Worm (Caenorhabditis elegans) whole organism, L4 larva: ENCODE measurements around the gene C14B9.10.

Source experiments
- F37D6.2 ChIP-seq: sonication (generic microtip); optimal IDR thresholded peaks from 2 replicates; lab custom pipeline; 2016; ENCODE audit warnings: mild to moderate bottlenecking, missing genetic modification characterization, missing compliant biosample characterization
- R02D3.7 ChIP-seq: fragments of 150-350 bp; sonication (generic microtip); optimal IDR thresholded peaks from 3 replicates; lab custom pipeline; 2014; ENCODE audit warnings: missing biosample characterization, missing genetic modification characterization
- ZK546.5 ChIP-seq, 2 experiments: sonication (generic microtip); optimal IDR thresholded peaks; 2 replicates each; lab custom pipeline; 2017; ENCODE audit warnings: missing biosample characterization in 2 of 2, missing genetic modification characterization in 2 of 2
- ceh-20 ChIP-seq: fragments of 200-800 bp; sonication (Bioruptor generic); IDR thresholded peaks from 2 replicates; pipeline ENCODE4 v1.3.6; 2022; ENCODE audit warnings: missing genetic modification reagents, missing genetic modification characterization, missing compliant biosample characterization
- ceh-28 ChIP-seq: fragments of 150-350 bp; optimal IDR thresholded peaks from 2 replicates; lab custom pipeline; 2014; ENCODE audit warnings: missing biosample characterization, missing genetic modification reagents, missing genetic modification characterization
- ceh-44 ChIP-seq: fragments of 200-800 bp; sonication (Bioruptor generic); IDR thresholded peaks from 2 replicates; pipeline ENCODE4 v1.3.6; 2022; ENCODE audit warnings: missing genetic modification reagents, missing genetic modification characterization, missing compliant biosample characterization
- cey-2 ChIP-seq: sonication (generic microtip); optimal IDR thresholded peaks from 3 replicates; lab custom pipeline; 2017; ENCODE audit warnings: missing genetic modification characterization, mild to moderate bottlenecking, missing compliant biosample characterization, antibody characterized with exemption, borderline replicate concordance; ENCODE audit not compliant: insufficient read depth
- ctbp-1 ChIP-seq: fragments of 200-800 bp; sonication (Bioruptor generic); IDR thresholded peaks from 2 replicates; pipeline ENCODE4 v1.3.6; 2022; ENCODE audit warnings: missing genetic modification reagents, missing genetic modification characterization, missing compliant biosample characterization
- daf-16 ChIP-seq, 3 experiments: sonication (generic microtip); optimal IDR thresholded peaks; 2 replicates each; lab custom pipeline; 2016 to 2017; ENCODE audit warnings: missing genetic modification characterization in 3 of 3, missing genetic modification reagents in 3 of 3, mild to moderate bottlenecking in 2 of 3, missing compliant biosample characterization in 2 of 3, missing biosample characterization in 1 of 3, moderate library complexity in 1 of 3
- daf-19 ChIP-seq: fragments of 200-800 bp; sonication (Bioruptor generic); conservative IDR thresholded peaks from 2 replicates; pipeline ENCODE4 v1.3.6; 2022; ENCODE audit warnings: missing genetic modification characterization, missing compliant biosample characterization
- dmd-6 ChIP-seq: fragments of 200-800 bp; sonication (Bioruptor generic); IDR thresholded peaks from 2 replicates; pipeline ENCODE4 v1.3.6; 2022; ENCODE audit warnings: missing genetic modification reagents, missing genetic modification characterization, missing compliant biosample characterization
- dpl-1 ChIP-seq: fragments of 150-350 bp; optimal IDR thresholded peaks from 2 replicates; lab custom pipeline; 2014; ENCODE audit warnings: missing biosample characterization, missing genetic modification reagents, missing genetic modification characterization
- dve-1 ChIP-seq: sonication (generic microtip); optimal IDR thresholded peaks from 2 replicates; lab custom pipeline; 2017; ENCODE audit warnings: antibody characterized with exemption, mild to moderate bottlenecking, missing genetic modification characterization, missing compliant biosample characterization; ENCODE audit not compliant: insufficient read depth
- egl-43 ChIP-seq: fragments of 200-800 bp; sonication (Bioruptor generic); IDR thresholded peaks from 2 replicates; pipeline ENCODE4 v1.3.6; 2022; ENCODE audit warnings: missing genetic modification reagents, missing genetic modification characterization, missing compliant biosample characterization
- fkh-10 ChIP-seq: fragments of 150-350 bp; optimal IDR thresholded peaks from 2 replicates; lab custom pipeline; 2014; ENCODE audit warnings: missing biosample characterization, missing genetic modification reagents, missing genetic modification characterization
- gei-8 ChIP-seq: fragments of 200-800 bp; sonication (Bioruptor generic); optimal IDR thresholded peaks from 2 replicates; lab custom pipeline; 2018; ENCODE audit warnings: mild to moderate bottlenecking, missing genetic modification characterization, missing compliant biosample characterization
- hlh-11 ChIP-seq: fragments of 200-800 bp; sonication (Bioruptor generic); optimal IDR thresholded peaks from 2 replicates; lab custom pipeline; 2018; ENCODE audit warnings: mild to moderate bottlenecking, missing genetic modification characterization, missing compliant biosample characterization
- hlh-30 ChIP-seq: sonication (generic microtip); optimal IDR thresholded peaks from 2 replicates; lab custom pipeline; 2017; ENCODE audit warnings: antibody characterized with exemption, mild to moderate bottlenecking, missing genetic modification characterization, missing compliant biosample characterization; ENCODE audit not compliant: insufficient read depth
- hmg-1.1 ChIP-seq: fragments of 200-800 bp; sonication (Bioruptor generic); IDR thresholded peaks from 2 replicates; pipeline ENCODE4 v1.3.6; 2022; ENCODE audit warnings: missing genetic modification reagents, missing genetic modification characterization, missing compliant biosample characterization
- jun-1 ChIP-seq: fragments of 150-350 bp; optimal IDR thresholded peaks from 2 replicates; lab custom pipeline; 2014; ENCODE audit warnings: missing biosample characterization, missing genetic modification reagents, missing genetic modification characterization
- lin-29 ChIP-seq: fragments of 200-800 bp; sonication (Bioruptor generic); IDR thresholded peaks from 2 replicates; pipeline ENCODE4 v1.3.6; 2022; ENCODE audit warnings: missing genetic modification reagents, missing genetic modification characterization, missing compliant biosample characterization
- lir-3 ChIP-seq: sonication (generic microtip); optimal IDR thresholded peaks from 2 replicates; lab custom pipeline; 2016; ENCODE audit warnings: mild to moderate bottlenecking, missing genetic modification characterization, missing compliant biosample characterization
- nhr-102 ChIP-seq: sonication (generic microtip); optimal IDR thresholded peaks from 2 replicates; lab custom pipeline; 2016; ENCODE audit warnings: mild to moderate bottlenecking, missing genetic modification characterization, moderate library complexity, missing compliant biosample characterization
- nhr-11 ChIP-seq: fragments of 150-350 bp; optimal IDR thresholded peaks from 2 replicates; lab custom pipeline; 2014; ENCODE audit warnings: missing biosample characterization, missing genetic modification characterization
- nhr-237 ChIP-seq: sonication (generic microtip); optimal IDR thresholded peaks from 2 replicates; lab custom pipeline; 2017; ENCODE audit warnings: missing biosample characterization, missing genetic modification characterization
- nhr-41 ChIP-seq: fragments of 200-800 bp; sonication (Bioruptor generic); IDR thresholded peaks from 2 replicates; pipeline ENCODE4 v1.3.6; 2022; ENCODE audit warnings: missing genetic modification reagents, missing genetic modification characterization, missing compliant biosample characterization
- nhr-42 ChIP-seq: fragments of 200-800 bp; sonication (Bioruptor generic); IDR thresholded peaks from 2 replicates; pipeline ENCODE4 v1.3.6; 2022; ENCODE audit warnings: missing genetic modification characterization, missing compliant biosample characterization
- pha-4 ChIP-seq, 2 experiments: fragments of 150-350 bp in 1 of 2; fragments of 200-800 bp in 1 of 2; sonication (Bioruptor generic) in 1 of 2; IDR thresholded peaks in 1 of 2; optimal IDR thresholded peaks in 1 of 2; 2 replicates each; pipeline versions ENCODE4 v1.3.6 to Lab custom; 2014 to 2022; ENCODE audit warnings: missing genetic modification characterization in 2 of 2, missing genetic modification reagents in 2 of 2, missing biosample characterization in 1 of 2, missing compliant biosample characterization in 1 of 2
- php-3 ChIP-seq: fragments of 200-800 bp; sonication (Bioruptor generic); IDR thresholded peaks from 2 replicates; pipeline ENCODE4 v1.3.6; 2022; ENCODE audit warnings: missing genetic modification reagents, missing genetic modification characterization, missing compliant biosample characterization
- pqm-1 ChIP-seq: sonication (generic microtip); optimal IDR thresholded peaks from 2 replicates; lab custom pipeline; 2017; ENCODE audit warnings: missing biosample characterization, missing genetic modification characterization
- sdz-12 ChIP-seq: fragments of 200-800 bp; sonication (Bioruptor generic); optimal IDR thresholded peaks from 2 replicates; lab custom pipeline; 2018; ENCODE audit warnings: mild to moderate bottlenecking, missing genetic modification characterization, missing compliant biosample characterization
- set-16 ChIP-seq: fragments of 200-800 bp; sonication (Bioruptor generic); IDR thresholded peaks from 2 replicates; pipeline ENCODE4 v1.3.6; 2022; ENCODE audit warnings: missing genetic modification reagents, missing genetic modification characterization, missing compliant biosample characterization
- spr-1 ChIP-seq: sonication (generic microtip); optimal IDR thresholded peaks from 2 replicates; lab custom pipeline; 2016; ENCODE audit warnings: mild to moderate bottlenecking, missing genetic modification characterization, missing compliant biosample characterization
- spr-3 ChIP-seq: fragments of 200-800 bp; sonication (Bioruptor generic); optimal IDR thresholded peaks from 2 replicates; lab custom pipeline; 2018; ENCODE audit warnings: mild to moderate bottlenecking, missing genetic modification characterization, missing compliant biosample characterization
- tra-1 ChIP-seq: fragments of 200-800 bp; sonication (Bioruptor generic); IDR thresholded peaks from 2 replicates; pipeline ENCODE4 v1.3.6; 2022; ENCODE audit warnings: missing genetic modification reagents, missing genetic modification characterization, missing compliant biosample characterization
- unc-130 ChIP-seq: sonication (generic microtip); optimal IDR thresholded peaks from 2 replicates; lab custom pipeline; 2016; ENCODE audit warnings: missing genetic modification reagents, missing genetic modification characterization, missing compliant biosample characterization
- unc-62 ChIP-seq, 3 experiments: fragments of 150-350 bp in 1 of 3; sonication (generic microtip); optimal IDR thresholded peaks in 2 of 3; peaks in 1 of 3; 1 replicate in 1 of 3; 2 replicates in 2 of 3; lab custom pipeline; 2014 to 2017; ENCODE audit warnings: missing biosample characterization in 3 of 3, missing genetic modification characterization in 3 of 3, missing genetic modification reagents in 3 of 3, missing genotype in 1 of 3
- vab-7 ChIP-seq: fragments of 200-800 bp; sonication (Bioruptor generic); IDR thresholded peaks from 2 replicates; pipeline ENCODE4 v1.3.6; 2022; ENCODE audit warnings: missing genetic modification reagents, missing genetic modification characterization, missing compliant biosample characterization
- zfp-3 ChIP-seq: fragments of 200-800 bp; sonication (Bioruptor generic); conservative IDR thresholded peaks from 2 replicates; pipeline ENCODE4 v1.3.6; 2022; ENCODE audit warnings: missing genetic modification reagents, missing genetic modification characterization, missing compliant biosample characterization
- ztf-11 ChIP-seq: fragments of 150-350 bp; optimal IDR thresholded peaks from 2 replicates; lab custom pipeline; 2014; ENCODE audit warnings: missing biosample characterization, missing genetic modification characterization
- ztf-7 ChIP-seq: fragments of 150-350 bp; optimal IDR thresholded peaks from 2 replicates; lab custom pipeline; 2014; ENCODE audit warnings: missing biosample characterization, missing genetic modification characterization

The C14B9.10 gene

DNA sequence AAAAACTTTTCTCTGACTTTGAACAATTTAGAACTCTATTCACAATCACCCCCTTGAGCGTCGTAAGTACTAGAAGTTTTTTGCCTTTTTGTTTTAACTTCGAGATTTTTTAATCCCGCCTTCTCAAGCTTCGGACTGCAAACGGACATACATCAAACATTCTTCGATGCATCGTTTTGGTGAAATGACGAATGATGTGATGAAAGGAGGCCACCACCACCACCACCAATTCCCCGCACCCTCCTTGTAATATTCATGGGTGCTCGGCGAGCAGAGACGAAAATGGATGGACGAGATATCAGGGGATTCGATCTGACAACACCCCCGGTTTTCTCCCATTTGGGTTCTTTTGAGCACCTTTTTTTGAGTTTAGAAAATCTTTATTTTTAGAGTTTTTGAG lies 15.3 kb downstream of the C14B9.10 start:
- peak in 1 of 2 experiments; percentile 61 for TF ChIP-seq unc-62 (GFP tag; optimal IDR thresholded peaks at IDR 0.05 in 1 of 2; lab: Kevin White, UChicago)
- TF ChIP-seq unc-62 (tag; optimal IDR thresholded peaks at IDR 0.05; lab: Kevin White, UChicago) = no peak
- TF ChIP-seq hmg-1.1 (GFP tag; lab: Robert Waterston, UW) = 0 out of 2 replicates have a peak, but pooled peaks have one; percentile 14
- peak; percentile 54; the same call in 1 of the 2 replicates for TF ChIP-seq ceh-20
- no peak for TF ChIP-seq nhr-237 (tag; lab: Kevin White, UChicago)
- TF ChIP-seq gei-8 (GFP tag; lab: Kevin White, UChicago) = no peak
- TF ChIP-seq, all 104 proteins: peak for 3

DNA sequence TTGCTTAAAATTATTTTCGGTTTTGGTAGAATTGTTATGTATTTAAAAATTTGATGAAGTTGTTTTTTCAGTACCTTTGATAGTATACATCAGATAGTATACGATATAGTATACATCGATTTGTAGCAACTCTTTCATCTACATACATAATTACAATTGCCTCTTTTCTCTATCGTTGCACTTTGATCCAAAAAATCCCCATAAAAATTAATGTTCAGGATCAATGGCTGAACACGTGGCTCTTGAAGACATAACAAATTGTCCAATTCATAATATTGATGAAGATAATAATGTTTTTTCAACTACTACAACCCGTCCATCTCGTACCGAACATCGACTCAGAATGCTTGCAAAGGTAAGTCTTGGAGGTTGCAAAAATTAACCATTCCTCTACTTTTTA lies 18.1 kb downstream of the C14B9.10 start, which contains the start of gene D2007.2:
D2007.2 (plus strand) TSS at position 213 of the 400 bp plus-strand sequence.
- no peak for TF ChIP-seq vab-7 (GFP tag; lab: Robert Waterston, UW)
- TF ChIP-seq lir-3 (tag; lab: Kevin White, UChicago) = no peak
- TF ChIP-seq set-16 (GFP tag; lab: Robert Waterston, UW) = no peak
- no peak for TF ChIP-seq dmd-6 (GFP tag; lab: Robert Waterston, UW)
- no peak for TF ChIP-seq unc-130
- TF ChIP-seq zfp-3 (GFP tag; lab: Robert Waterston, UW) = no peak
- no peak for TF ChIP-seq cey-2 (tag; lab: Kevin White, UChicago)
- TF ChIP-seq R02D3.7 (tag; lab: Kevin White, UChicago) = no peak
- TF ChIP-seq spr-1 = no peak
- no peak for TF ChIP-seq nhr-102 (tag; lab: Kevin White, UChicago)
- TF ChIP-seq tra-1 = no peak
- no peak for TF ChIP-seq php-3

- no peak for TF ChIP-seq ZK546.5 (tag; optimal IDR thresholded peaks at IDR 0.05; lab: Kevin White, UChicago)
- TF ChIP-seq pha-4 (GFP tag; IDR thresholded peaks at IDR 0.05; lab: Robert Waterston, UW) = no peak
- TF ChIP-seq pha-4 (tag; optimal IDR thresholded peaks at IDR 0.05; lab: Kevin White, UChicago) = no peak
- no peak for TF ChIP-seq daf-19
- TF ChIP-seq nhr-11 (tag; lab: Kevin White, UChicago) = no peak
- no peak for TF ChIP-seq nhr-102 (tag; lab: Kevin White, UChicago)
- TF ChIP-seq fkh-10 (GFP tag; lab: Kevin White, UChicago) = no peak
- no peak for TF ChIP-seq nhr-41 (GFP tag; lab: Robert Waterston, UW)
- peak; percentile 22 for TF ChIP-seq dpl-1 (GFP tag; lab: Kevin White, UChicago)
- no peak for TF ChIP-seq spr-1
- peak; percentile 29 for TF ChIP-seq hlh-11 (tag; lab: Kevin White, UChicago)
- no peak for TF ChIP-seq nhr-42
- TF ChIP-seq hlh-30 (tag; lab: Kevin White, UChicago) = peak; percentile 25
- TF ChIP-seq ceh-28 (tag; lab: Kevin White, UChicago) = no peak
- TF ChIP-seq sdz-12 (GFP tag; lab: Kevin White, UChicago) = no peak
- TF ChIP-seq jun-1 (tag; lab: Kevin White, UChicago) = no peak
- TF ChIP-seq unc-130 = no peak
- no peak for TF ChIP-seq ceh-44 (GFP tag; lab: Robert Waterston, UW)
- TF ChIP-seq egl-43 (GFP tag; lab: Robert Waterston, UW) = no peak
- TF ChIP-seq spr-3 = no peak
- no peak for TF ChIP-seq nhr-237 (tag; lab: Kevin White, UChicago)
- TF ChIP-seq ztf-7 (tag; lab: Kevin White, UChicago) = no peak
- TF ChIP-seq pqm-1 = peak; percentile 55
- no peak for TF ChIP-seq daf-16 (GFP tag; optimal IDR thresholded peaks at IDR 0.05; lab: Kevin White, UChicago)
- TF ChIP-seq daf-16 (tag; optimal IDR thresholded peaks at IDR 0.05; lab: Kevin White, UChicago) = peak; percentile 51
- TF ChIP-seq dmd-6 (GFP tag; lab: Robert Waterston, UW) = peak; percentile 11; the same call in 1 of the 2 replicates
- TF ChIP-seq lin-29 (GFP tag; lab: Robert Waterston, UW) = no peak
- TF ChIP-seq dve-1 = peak; percentile 37
- peak; percentile 88; the same call in 1 of the 2 replicates for TF ChIP-seq php-3
- no peak for TF ChIP-seq F37D6.2 (tag; lab: Kevin White, UChicago)
- no peak for TF ChIP-seq ztf-11 (tag; lab: Kevin White, UChicago)
- TF ChIP-seq ctbp-1 (GFP tag; lab: Robert Waterston, UW) = no peak
- TF ChIP-seq, all 104 proteins: peak for 8
Observed at ce11 chrIII:8154423-8154822, 23.8 kb downstream of the C14B9.10 start.
